Worm (Caenorhabditis elegans) whole organism, L1 larva: Measurements from ENCODE around the gene T22F3.8.

Experiments
- C16A3.4 ChIP-seq: fragments of 150-350 bp; optimal IDR thresholded peaks from 2 replicates; lab custom pipeline; 2014; ENCODE audit warnings: missing biosample characterization, missing genetic modification characterization
- ceh-8 ChIP-seq: fragments of 200-800 bp; sonication (Bioruptor generic); optimal IDR thresholded peaks from 2 replicates; lab custom pipeline; 2018; ENCODE audit warnings: mild to moderate bottlenecking, missing genetic modification characterization, moderate library complexity, missing compliant biosample characterization
- dpl-1 ChIP-seq, 3 experiments: fragments of 150-350 bp in 2 of 3; sonication (generic microtip) in 1 of 3; optimal IDR thresholded peaks; 2 replicates each; lab custom pipeline; 2014 to 2017; ENCODE audit warnings: missing biosample characterization in 3 of 3, missing genetic modification characterization in 3 of 3, missing genetic modification reagents in 3 of 3
- lin-15B ChIP-seq: fragments of 150-350 bp; sonication (generic microtip); optimal IDR thresholded peaks from 3 replicates; lab custom pipeline; 2014; ENCODE audit warnings: missing biosample characterization, missing genetic modification characterization
- lir-3 ChIP-seq: sonication (generic microtip); optimal IDR thresholded peaks from 2 replicates; lab custom pipeline; 2016; ENCODE audit warnings: mild to moderate bottlenecking, missing genetic modification characterization, moderate library complexity, missing compliant biosample characterization; ENCODE audit not compliant: poor library complexity
- nhr-12 ChIP-seq: sonication (generic microtip); optimal IDR thresholded peaks from 2 replicates; lab custom pipeline; 2017; ENCODE audit warnings: missing biosample characterization, missing genetic modification characterization
- nhr-47 ChIP-seq: sonication (generic microtip); optimal IDR thresholded peaks from 2 replicates; lab custom pipeline; 2016; ENCODE audit warnings: mild to moderate bottlenecking, missing genetic modification characterization, moderate library complexity, missing compliant biosample characterization
- unc-62 ChIP-seq: fragments of 150-350 bp; optimal IDR thresholded peaks from 2 replicates; lab custom pipeline; 2014; ENCODE audit warnings: missing biosample characterization, missing genetic modification reagents, missing genetic modification characterization

ce11 chrV:3587633-3588032, 17.6 kb downstream of the T22F3.8 start:
- TF ChIP-seq nhr-12 (tag; lab: Kevin White, UChicago) (no peak), lir-3 (tag; lab: Kevin White, UChicago) (no peak), nhr-47 (no peak), C16A3.4 (tag; lab: Kevin White, UChicago) (peak; percentile 14), dpl-1 (GFP tag; optimal IDR thresholded peaks at IDR 0.05; lab: Kevin White, UChicago) (peak; percentile 10 to 16 (median 15)), unc-62 (GFP tag; lab: Kevin White, UChicago) (no peak), ceh-8 (GFP tag; lab: Kevin White, UChicago) (no peak), lin-15B (tag; lab: Kevin White, UChicago) (no peak)
